Worm (Caenorhabditis elegans) whole organism, late embryonic: Measurements from ENCODE around the gene gab-1.

Source experiments
- K02D7.2 ChIP-seq: sonication (generic microtip); optimal IDR thresholded peaks from 2 replicates; lab custom pipeline; 2017; ENCODE audit warnings: mild to moderate bottlenecking, missing genetic modification characterization, missing compliant biosample characterization
- fkh-10 ChIP-seq: fragments of 150-350 bp; optimal IDR thresholded peaks from 2 replicates; lab custom pipeline; 2014; ENCODE audit warnings: missing biosample characterization, missing genetic modification reagents, missing genetic modification characterization

ce11 chrIII:12794200-12794599, 14.7 kb upstream of the gab-1 start:
- TF ChIP-seq fkh-10 (GFP tag; lab: Kevin White, UChicago) (no peak), K02D7.2 (tag; lab: Kevin White, UChicago) (no peak)
